Worm (Caenorhabditis elegans) whole organism, young adult: Measurements from ENCODE around the gene eef-1B.2.

Source experiments
- B0019.2 ChIP-seq: fragments of 200-800 bp; sonication (Bioruptor generic); conservative IDR thresholded peaks from 2 replicates; pipeline ENCODE4 v1.3.6; 2022; ENCODE audit warnings: missing genetic modification reagents, missing genetic modification characterization, missing compliant biosample characterization
- F33H1.4 ChIP-seq: fragments of 200-800 bp; sonication (Bioruptor generic); IDR thresholded peaks from 2 replicates; pipeline ENCODE4 v1.3.6; 2022; ENCODE audit warnings: missing genetic modification reagents, missing genetic modification characterization, missing compliant biosample characterization
- F49E8.2 ChIP-seq: sonication (generic microtip); optimal IDR thresholded peaks from 3 replicates; lab custom pipeline; 2017; ENCODE audit warnings: missing genetic modification characterization, mild to moderate bottlenecking, missing compliant biosample characterization, antibody characterized with exemption, moderate library complexity; ENCODE audit not compliant: insufficient read depth
- F55B11.4 ChIP-seq: sonication (generic microtip); optimal IDR thresholded peaks from 2 replicates; lab custom pipeline; 2016; ENCODE audit warnings: missing compliant biosample characterization, missing genetic modification characterization, borderline replicate concordance; ENCODE audit not compliant: insufficient read depth
- K11D2.4 ChIP-seq: fragments of 200-800 bp; sonication (Bioruptor generic); IDR thresholded peaks from 2 replicates; pipeline ENCODE4 v1.3.6; 2022; ENCODE audit warnings: missing genetic modification reagents, missing genetic modification characterization, missing compliant biosample characterization
- Y79H2A.3 ChIP-seq: fragments of 200-800 bp; sonication (Bioruptor generic); conservative IDR thresholded peaks from 2 replicates; pipeline ENCODE4 v1.3.6; 2022; ENCODE audit warnings: missing genetic modification reagents, missing genetic modification characterization, missing compliant biosample characterization
- attf-3 ChIP-seq: fragments of 200-800 bp; sonication (Bioruptor generic); conservative IDR thresholded peaks from 2 replicates; pipeline ENCODE4 v1.3.6; 2022; ENCODE audit warnings: missing genetic modification reagents, missing genetic modification characterization, missing compliant biosample characterization
- attf-6 ChIP-seq: fragments of 200-800 bp; sonication (Bioruptor generic); IDR thresholded peaks from 2 replicates; pipeline ENCODE4 v1.3.6; 2022; ENCODE audit warnings: missing genetic modification reagents, missing genetic modification characterization, missing compliant biosample characterization
- cebp-1 ChIP-seq, 2 experiments: fragments of 200-800 bp in 1 of 2; sonication (Bioruptor generic) in 1 of 2; sonication (generic microtip) in 1 of 2; IDR thresholded peaks in 1 of 2; optimal IDR thresholded peaks in 1 of 2; 2 replicates each; pipeline versions ENCODE4 v1.3.6 to Lab custom; 2017 to 2022; ENCODE audit warnings: missing compliant biosample characterization in 2 of 2, missing genetic modification characterization in 2 of 2, mild to moderate bottlenecking in 1 of 2, missing genetic modification reagents in 1 of 2, moderate library complexity in 1 of 2
- ceh-27 ChIP-seq: fragments of 200-800 bp; sonication (Bioruptor generic); optimal IDR thresholded peaks from 2 replicates; lab custom pipeline; 2018; ENCODE audit warnings: mild to moderate bottlenecking, missing genetic modification characterization, moderate library complexity, missing compliant biosample characterization
- ceh-40 ChIP-seq: fragments of 200-800 bp; sonication (Bioruptor generic); IDR thresholded peaks from 2 replicates; pipeline ENCODE4 v1.3.6; 2022; ENCODE audit warnings: missing genetic modification characterization, missing compliant biosample characterization
- ceh-79 ChIP-seq: sonication (generic microtip); optimal IDR thresholded peaks from 2 replicates; lab custom pipeline; 2017; ENCODE audit warnings: mild to moderate bottlenecking, missing genetic modification characterization, missing compliant biosample characterization
- chd-7 ChIP-seq: sonication (generic microtip); optimal IDR thresholded peaks from 2 replicates; lab custom pipeline; 2016; ENCODE audit warnings: mild to moderate bottlenecking, missing genetic modification characterization, moderate library complexity, missing compliant biosample characterization
- die-1 ChIP-seq: sonication (generic microtip); optimal IDR thresholded peaks from 2 replicates; lab custom pipeline; 2016; ENCODE audit warnings: missing genotype, mild to moderate bottlenecking, missing genetic modification characterization, missing compliant biosample characterization
- dpl-1 ChIP-seq: fragments of 150-350 bp; optimal IDR thresholded peaks from 2 replicates; lab custom pipeline; 2014; ENCODE audit warnings: missing biosample characterization, missing genetic modification reagents, missing genetic modification characterization
- efl-1 ChIP-seq: fragments of 150-350 bp; optimal IDR thresholded peaks from 2 replicates; lab custom pipeline; 2014; ENCODE audit warnings: missing biosample characterization, missing genetic modification reagents, missing genetic modification characterization
- egrh-3 ChIP-seq: fragments of 200-800 bp; sonication (Bioruptor generic); IDR thresholded peaks from 2 replicates; pipeline ENCODE4 v1.3.6; 2022; ENCODE audit warnings: missing genetic modification reagents, missing genetic modification characterization, missing compliant biosample characterization
- hmg-20 ChIP-seq: fragments of 200-800 bp; sonication (Bioruptor generic); IDR thresholded peaks from 2 replicates; pipeline ENCODE4 v1.3.6; 2022; ENCODE audit warnings: missing genetic modification reagents, missing genetic modification characterization, missing compliant biosample characterization
- lin-35 ChIP-seq, 3 experiments: fragments of 150-350 bp in 2 of 3; sonication (generic microtip) in 1 of 3; optimal IDR thresholded peaks; 2 replicates each; lab custom pipeline; 2014 to 2018; ENCODE audit warnings: missing biosample characterization in 3 of 3, missing genetic modification characterization in 3 of 3, missing genetic modification reagents in 3 of 3
- lin-54 ChIP-seq: fragments of 200-800 bp; sonication (Bioruptor generic); optimal IDR thresholded peaks from 2 replicates; lab custom pipeline; 2018; ENCODE audit warnings: mild to moderate bottlenecking, missing genetic modification characterization, missing compliant biosample characterization
- lsl-1 ChIP-seq: fragments of 200-800 bp; sonication (Bioruptor generic); optimal IDR thresholded peaks from 2 replicates; lab custom pipeline; 2018; ENCODE audit warnings: mild to moderate bottlenecking, missing genetic modification characterization, moderate library complexity, missing compliant biosample characterization
- madf-6 ChIP-seq: fragments of 200-800 bp; sonication (Bioruptor generic); IDR thresholded peaks from 2 replicates; pipeline ENCODE4 v1.3.6; 2022; ENCODE audit warnings: missing genetic modification reagents, missing genetic modification characterization, missing compliant biosample characterization
- nfya-2 ChIP-seq: fragments of 200-800 bp; sonication (Bioruptor generic); IDR thresholded peaks from 2 replicates; pipeline ENCODE4 v1.3.6; 2022; ENCODE audit warnings: missing genetic modification reagents, missing genetic modification characterization, missing compliant biosample characterization
- nfyb-1 ChIP-seq: fragments of 200-800 bp; sonication (Bioruptor generic); IDR thresholded peaks from 2 replicates; pipeline ENCODE4 v1.3.6; 2022; ENCODE audit warnings: missing genetic modification reagents, missing genetic modification characterization, missing compliant biosample characterization
- nhr-120 ChIP-seq: fragments of 200-800 bp; sonication (Bioruptor generic); IDR thresholded peaks from 2 replicates; pipeline ENCODE4 v1.3.6; 2022; ENCODE audit warnings: missing genetic modification characterization, missing compliant biosample characterization
- nhr-27 ChIP-seq: fragments of 200-800 bp; sonication (Bioruptor generic); optimal IDR thresholded peaks from 2 replicates; lab custom pipeline; 2018; ENCODE audit warnings: mild to moderate bottlenecking, missing genetic modification characterization, moderate library complexity, missing compliant biosample characterization
- pbrm-1 ChIP-seq: fragments of 200-800 bp; sonication (Bioruptor generic); IDR thresholded peaks from 2 replicates; pipeline ENCODE4 v1.3.6; 2022; ENCODE audit warnings: missing genetic modification reagents, missing genetic modification characterization, missing compliant biosample characterization
- rcor-1 ChIP-seq: fragments of 200-800 bp; sonication (Bioruptor generic); IDR thresholded peaks from 2 replicates; pipeline ENCODE4 v1.3.6; 2022; ENCODE audit warnings: missing genetic modification reagents, missing genetic modification characterization, missing compliant biosample characterization
- repo-1 ChIP-seq: sonication (generic microtip); optimal IDR thresholded peaks from 2 replicates; lab custom pipeline; 2017; ENCODE audit warnings: mild to moderate bottlenecking, missing genetic modification characterization, missing compliant biosample characterization
- rpc-1 ChIP-seq, 2 experiments: fragments of 150-350 bp in 1 of 2; sonication (generic microtip) in 1 of 2; optimal IDR thresholded peaks; 2 replicates each; lab custom pipeline; 2014 to 2018; ENCODE audit warnings: missing biosample characterization in 1 of 2, missing genetic modification characterization in 1 of 2, missing genetic modification reagents in 1 of 2, missing genotype in 1 of 2
- sea-2 ChIP-seq: fragments of 200-800 bp; sonication (Bioruptor generic); IDR thresholded peaks from 2 replicates; pipeline ENCODE4 v1.3.6; 2022; ENCODE audit warnings: missing genetic modification characterization, missing compliant biosample characterization
- snpc-4 ChIP-seq, 5 experiments: fragments of 150-350 bp in 1 of 5; sonication (generic microtip) in 4 of 5; optimal IDR thresholded peaks; 2 replicates each; lab custom pipeline; 2014 to 2018; ENCODE audit warnings: missing genetic modification characterization in 5 of 5, missing biosample characterization in 3 of 5, antibody characterized with exemption in 2 of 5, mild to moderate bottlenecking in 2 of 5, missing compliant biosample characterization in 2 of 5, missing genotype in 2 of 5, moderate library complexity in 2 of 5, missing genetic modification reagents in 1 of 5
- tbp1 ChIP-seq: fragments of 200-800 bp; sonication (Bioruptor generic); optimal IDR thresholded peaks from 2 replicates; lab custom pipeline; 2018; ENCODE audit warnings: mild to moderate bottlenecking, missing genetic modification characterization, missing compliant biosample characterization
- zfh-2 ChIP-seq: fragments of 200-800 bp; sonication (Bioruptor generic); conservative IDR thresholded peaks from 2 replicates; pipeline ENCODE4 v1.3.6; 2022; ENCODE audit warnings: missing genetic modification reagents, missing genetic modification characterization, missing compliant biosample characterization
- ztf-18 ChIP-seq: sonication (generic microtip); optimal IDR thresholded peaks from 2 replicates; lab custom pipeline; 2016; ENCODE audit warnings: missing genotype, mild to moderate bottlenecking, missing genetic modification characterization, missing compliant biosample characterization
- ztf-26 ChIP-seq: sonication (generic microtip); optimal IDR thresholded peaks from 2 replicates; lab custom pipeline; 2017; ENCODE audit warnings: missing genetic modification characterization, missing compliant biosample characterization
- ztf-28 ChIP-seq: fragments of 200-800 bp; sonication (Bioruptor generic); IDR thresholded peaks from 2 replicates; pipeline ENCODE4 v1.3.6; 2022; ENCODE audit warnings: missing genetic modification reagents, missing genetic modification characterization, missing compliant biosample characterization
- ztf-6 ChIP-seq: fragments of 200-800 bp; sonication (Bioruptor generic); IDR thresholded peaks from 2 replicates; pipeline ENCODE4 v1.3.6; 2022; ENCODE audit warnings: missing genetic modification reagents, missing genetic modification characterization, missing compliant biosample characterization

The eef-1B.2 gene

ce11 chrIV:15025384-15025783 lies 11.7 kb upstream of the eef-1B.2 start, which contains the start of gene fcd-2 (continued):
- peak in 2 of 3 experiments; percentile 18 to 74 for TF ChIP-seq lin-35 (GFP tag; optimal IDR thresholded peaks at IDR 0.05; lab: Kevin White, UChicago)
- TF ChIP-seq tbp1, result peak; percentile 48
- no peak for TF ChIP-seq ztf-6 (GFP tag; lab: Robert Waterston, UW)

DNA sequence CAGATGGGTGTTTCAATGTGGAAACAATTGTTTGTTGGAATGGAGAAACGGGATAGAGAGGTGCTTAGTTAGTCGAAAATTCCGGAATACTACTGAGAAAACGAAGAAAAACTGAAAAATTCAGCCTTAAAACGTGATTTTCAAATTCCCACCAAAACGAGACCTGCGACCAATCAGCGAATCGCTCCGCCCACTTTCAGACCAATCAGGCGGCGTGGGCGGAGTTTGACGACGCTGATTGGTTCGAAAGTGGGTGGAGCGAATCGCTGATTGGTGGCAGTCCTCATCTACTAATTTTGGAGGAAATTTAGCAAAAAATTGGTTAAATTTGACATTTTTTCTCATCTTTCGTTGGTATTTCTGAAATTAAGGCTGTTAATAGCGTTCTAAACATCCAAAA lies 9.8 kb upstream of the eef-1B.2 start:
- TF ChIP-seq sea-2 (GFP tag; lab: Robert Waterston, UW) (no peak), nfyb-1 (GFP tag; lab: Robert Waterston, UW) (peak; percentile 91), nfya-2 (GFP tag; lab: Robert Waterston, UW) (0 out of 2 replicates have a peak, but pooled peaks have one; percentile 52), B0019.2 (no peak)

DNA sequence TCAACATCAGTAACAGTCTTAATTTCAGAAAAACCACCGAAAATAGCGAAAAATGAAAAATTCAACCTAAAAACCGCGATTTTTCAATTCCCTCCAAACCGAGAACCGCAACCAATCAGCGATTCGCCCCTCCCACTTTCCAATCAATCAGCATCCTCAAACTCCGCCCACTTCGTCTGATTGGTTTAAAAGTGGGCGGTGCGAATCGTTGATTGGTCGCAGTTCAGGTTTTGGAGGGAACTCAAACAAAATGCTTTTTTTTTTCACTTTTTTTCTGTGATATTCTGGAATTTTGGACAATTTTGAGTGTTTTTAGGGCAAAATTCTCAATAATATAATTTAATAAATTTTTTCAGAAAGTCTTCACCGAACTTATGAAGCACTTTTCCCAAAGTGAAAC lies 9.2 kb upstream of the eef-1B.2 start:
- TF ChIP-seq ztf-28 (no peak), nfyb-1 (GFP tag; lab: Robert Waterston, UW) (peak; percentile 73)

- TF ChIP-seq egrh-3, result 0 out of 2 replicates have a peak, but pooled peaks have one; percentile 35
- TF ChIP-seq nhr-27 (tag; lab: Kevin White, UChicago), result no peak
- TF ChIP-seq ceh-27 (GFP tag; lab: Kevin White, UChicago), result no peak
- TF ChIP-seq K11D2.4 (GFP tag; lab: Robert Waterston, UW), result no peak
- no peak for TF ChIP-seq chd-7 (tag; lab: Kevin White, UChicago)
- TF ChIP-seq madf-6, result no peak
- TF ChIP-seq zfh-2, result peak; percentile 59
- no peak for TF ChIP-seq pbrm-1 (GFP tag; lab: Robert Waterston, UW)
- no peak for TF ChIP-seq rcor-1 (GFP tag; lab: Robert Waterston, UW)
- TF ChIP-seq ceh-79 (tag; lab: Kevin White, UChicago), result no peak
- TF ChIP-seq F55B11.4 (tag; lab: Kevin White, UChicago), result no peak
- TF ChIP-seq Y79H2A.3, result no peak
- peak; percentile 40; the same call in 1 of the 2 replicates for TF ChIP-seq attf-6 (GFP tag; lab: Robert Waterston, UW)
- no peak for TF ChIP-seq ceh-40
- no peak for TF ChIP-seq hmg-20 (GFP tag; lab: Robert Waterston, UW)
These were observed 8.7 kb upstream of the eef-1B.2 start for ce11 chrIV:15028386-15028785.

- TF ChIP-seq cebp-1 (GFP tag; IDR thresholded peaks at IDR 0.05; lab: Robert Waterston, UW) (no peak), cebp-1 (tag; optimal IDR thresholded peaks at IDR 0.05; lab: Kevin White, UChicago) (peak; percentile 31), attf-3 (GFP tag; lab: Robert Waterston, UW) (peak; percentile 50; the same call in 1 of the 2 replicates), F33H1.4 (GFP tag; lab: Robert Waterston, UW) (peak; percentile 47; the same call in 1 of the 2 replicates), dpl-1 (peak; percentile 12), rcor-1 (GFP tag; lab: Robert Waterston, UW) (no peak), ztf-18 (peak; percentile 68), madf-6 (peak; percentile 22; the same call in 1 of the 2 replicates), lin-54 (GFP tag; lab: Kevin White, UChicago) (peak; percentile 29), tbp1 (peak; percentile 44), F49E8.2 (peak; percentile 37), repo-1 (tag; lab: Kevin White, UChicago) (no peak), snpc-4 (GFP tag; optimal IDR thresholded peaks at IDR 0.05; lab: Kevin White, UChicago) (no peak), snpc-4 (tag; optimal IDR thresholded peaks at IDR 0.05; lab: Kevin White, UChicago) (peak in 3 of 4 experiments; percentile 14 to 82 (median 55)), lsl-1 (GFP tag; lab: Kevin White, UChicago) (peak; percentile 60), efl-1 (no peak), ztf-26 (tag; lab: Kevin White, UChicago) (no peak), rpc-1 (optimal IDR thresholded peaks at IDR 0.05; lab: Kevin White, UChicago) (no peak), rpc-1 (tag; optimal IDR thresholded peaks at IDR 0.05; lab: Kevin White, UChicago) (no peak), nhr-120 (GFP tag; lab: Robert Waterston, UW) (no peak), die-1 (no peak), attf-6 (GFP tag; lab: Robert Waterston, UW) (peak; percentile 70; the same call in 1 of the 2 replicates)
These were observed 8.2 kb upstream of the eef-1B.2 start, which contains the start of gene Y41E3.8 for ce11 chrIV:15028891-15029290. Gene Y41E3.8, minus strand, starts transcription at chrIV:15028978.
